Fruit fly (Drosophila melanogaster) whole organism, prepupa: Measurements from ENCODE around the gene CG12662.
A peak's percentile ranks its signal among the peaks of the same experiment; 100 is the strongest.

Experiments used
- Blimp-1 ChIP-seq: fragments of 200-800 bp; sonication (Bioruptor generic); optimal IDR thresholded peaks from 3 replicates; lab custom pipeline; 2017; ENCODE audit warnings: missing biosample characterization, missing genetic modification characterization, mild to moderate bottlenecking, moderate library complexity, missing genetic modification reagents
- CG10631 ChIP-seq: fragments of 200-800 bp; sonication (Bioruptor generic); optimal IDR thresholded peaks from 2 replicates; lab custom pipeline; 2016; ENCODE audit warnings: missing biosample characterization, missing genetic modification characterization
- CG10669 ChIP-seq: fragments of 200-800 bp; sonication (Bioruptor generic); optimal IDR thresholded peaks from 3 replicates; lab custom pipeline; 2018; ENCODE audit warnings: missing biosample characterization, mild to moderate bottlenecking, missing genetic modification characterization, moderate library complexity
- CG11294 ChIP-seq: fragments of 200-800 bp; sonication (Bioruptor generic); IDR thresholded peaks from 2 replicates; pipeline ENCODE4 v1.3.6; 2022; ENCODE audit warnings: missing biosample characterization, missing genetic modification characterization
- CG11762 ChIP-seq: fragments of 200-800 bp; sonication (Bioruptor generic); optimal IDR thresholded peaks from 3 replicates; lab custom pipeline; 2016; ENCODE audit warnings: missing biosample characterization, missing genetic modification characterization; ENCODE audit not compliant: insufficient read depth
- CG11902 ChIP-seq: fragments of 200-800 bp; sonication (Bioruptor generic); optimal IDR thresholded peaks from 3 replicates; lab custom pipeline; 2016; ENCODE audit warnings: missing biosample characterization, missing genetic modification characterization
- CG15336 ChIP-seq: fragments of 200-800 bp; sonication (Bioruptor generic); IDR thresholded peaks from 2 replicates; pipeline ENCODE4 v1.3.6; 2022; ENCODE audit warnings: missing biosample characterization, missing genetic modification characterization
- CG16779 ChIP-seq: fragments of 200-800 bp; sonication (Bioruptor generic); optimal IDR thresholded peaks from 3 replicates; lab custom pipeline; 2017; ENCODE audit warnings: missing biosample characterization, mild to moderate bottlenecking, missing genetic modification characterization
- CG3032 ChIP-seq: fragments of 200-800 bp; optimal IDR thresholded peaks from 2 replicates; lab custom pipeline; 2019; ENCODE audit warnings: missing biosample characterization, mild to moderate bottlenecking, missing genetic modification characterization, moderate library complexity
- CG31627 ChIP-seq: fragments of 200-800 bp; sonication (Bioruptor generic); optimal IDR thresholded peaks from 3 replicates; lab custom pipeline; 2016; ENCODE audit warnings: missing biosample characterization, missing genetic modification characterization
- CG32006 ChIP-seq: fragments of 200-800 bp; sonication (Bioruptor generic); optimal IDR thresholded peaks from 3 replicates; lab custom pipeline; 2017; ENCODE audit warnings: missing biosample characterization, mild to moderate bottlenecking, missing genetic modification characterization
- CG34406 ChIP-seq: fragments of 200-800 bp; sonication (Bioruptor generic); optimal IDR thresholded peaks from 3 replicates; lab custom pipeline; 2016; ENCODE audit warnings: missing biosample characterization, missing genetic modification characterization
- CG3919 ChIP-seq: fragments of 200-800 bp; sonication (Bioruptor generic); optimal IDR thresholded peaks from 3 replicates; lab custom pipeline; 2016; ENCODE audit warnings: missing biosample characterization, missing genetic modification characterization
- CG6276 ChIP-seq: fragments of 200-800 bp; sonication (Bioruptor generic); optimal IDR thresholded peaks from 2 replicates; lab custom pipeline; 2017; ENCODE audit warnings: missing biosample characterization, mild to moderate bottlenecking, missing genetic modification characterization
- CG6792 ChIP-seq: fragments of 200-800 bp; sonication (Bioruptor generic); optimal IDR thresholded peaks from 3 replicates; lab custom pipeline; 2016; ENCODE audit warnings: missing biosample characterization, missing genetic modification characterization
- CG6854 ChIP-seq: fragments of 200-800 bp; sonication (Bioruptor generic); optimal IDR thresholded peaks from 2 replicates; lab custom pipeline; 2017; ENCODE audit warnings: missing biosample characterization, mild to moderate bottlenecking, missing genetic modification characterization
- CG7368 ChIP-seq: fragments of 200-800 bp; sonication (Bioruptor generic); optimal IDR thresholded peaks from 3 replicates; lab custom pipeline; 2016; ENCODE audit warnings: missing biosample characterization, missing genetic modification characterization
- CG8119 ChIP-seq: fragments of 200-800 bp; sonication (Bioruptor generic); IDR thresholded peaks from 3 replicates; pipeline ENCODE4 v1.3.6; 2022; ENCODE audit warnings: missing biosample characterization, missing genetic modification characterization
- CG8319 ChIP-seq: fragments of 200-800 bp; sonication (Bioruptor generic); optimal IDR thresholded peaks from 3 replicates; lab custom pipeline; 2016; ENCODE audit warnings: missing biosample characterization, missing genetic modification characterization
- CG8632 ChIP-seq: fragments of 200-800 bp; sonication (Bioruptor generic); optimal IDR thresholded peaks from 3 replicates; lab custom pipeline; 2016; ENCODE audit warnings: missing biosample characterization, missing genetic modification characterization
- Eip75B ChIP-seq: fragments of 200-800 bp; sonication (Bioruptor generic); optimal IDR thresholded peaks from 3 replicates; lab custom pipeline; 2016; ENCODE audit warnings: missing biosample characterization, missing genetic modification characterization
- Eip78C ChIP-seq: fragments of 200-800 bp; sonication (Bioruptor generic); peaks from one replicate; lab custom pipeline; 2016; ENCODE audit warnings: missing biosample characterization, missing genetic modification characterization
- Eip93F ChIP-seq: fragments of 200-800 bp; sonication (Bioruptor generic); optimal IDR thresholded peaks from 2 replicates; lab custom pipeline; 2016; ENCODE audit warnings: missing biosample characterization, mild to moderate bottlenecking, missing genetic modification characterization
- Ets21C ChIP-seq: fragments of 200-800 bp; sonication (Bioruptor generic); optimal IDR thresholded peaks from 3 replicates; lab custom pipeline; 2016; ENCODE audit warnings: missing biosample characterization, missing genetic modification characterization
- Ets96B ChIP-seq: fragments of 200-800 bp; optimal IDR thresholded peaks from 2 replicates; lab custom pipeline; 2019; ENCODE audit warnings: missing biosample characterization, mild to moderate bottlenecking, missing genetic modification characterization, moderate library complexity
- Gug ChIP-seq: fragments of 200-800 bp; sonication (Bioruptor generic); IDR thresholded peaks from 2 replicates; pipeline ENCODE4 v1.3.6; 2022; ENCODE audit warnings: missing biosample characterization, missing genetic modification characterization
- Hr38 ChIP-seq: sonication (Bioruptor generic); optimal IDR thresholded peaks from 2 replicates; lab custom pipeline; 2016; ENCODE audit warnings: missing biosample characterization, missing genetic modification characterization
- Hr39 ChIP-seq: fragments of 200-800 bp; sonication (Bioruptor generic); optimal IDR thresholded peaks from 2 replicates; lab custom pipeline; 2016; ENCODE audit warnings: missing biosample characterization, missing genetic modification characterization
- Hr4 ChIP-seq: fragments of 200-800 bp; sonication (Bioruptor generic); optimal IDR thresholded peaks from 3 replicates; lab custom pipeline; 2016; ENCODE audit warnings: missing biosample characterization, missing genetic modification characterization
- Met ChIP-seq: fragments of 200-800 bp; sonication (Bioruptor generic); optimal IDR thresholded peaks from 3 replicates; lab custom pipeline; 2016; ENCODE audit warnings: missing biosample characterization, missing genetic modification characterization
- OdsH ChIP-seq: fragments of 200-800 bp; sonication (Bioruptor generic); optimal IDR thresholded peaks from 3 replicates; lab custom pipeline; 2016; ENCODE audit warnings: missing biosample characterization, missing genetic modification characterization
- Sox102F ChIP-seq: fragments of 200-800 bp; sonication (Bioruptor generic); optimal IDR thresholded peaks from 2 replicates; lab custom pipeline; 2016; ENCODE audit warnings: missing biosample characterization, mild to moderate bottlenecking, missing genetic modification characterization
- Sox15 ChIP-seq: fragments of 200-800 bp; sonication (Bioruptor generic); optimal IDR thresholded peaks from 3 replicates; lab custom pipeline; 2016; ENCODE audit warnings: missing biosample characterization, missing genetic modification characterization
- achi ChIP-seq: fragments of 200-800 bp; sonication (Bioruptor generic); optimal IDR thresholded peaks from 3 replicates; lab custom pipeline; 2016; ENCODE audit warnings: missing biosample characterization, missing genetic modification characterization
- acj6 ChIP-seq: fragments of 200-800 bp; sonication (Bioruptor generic); optimal IDR thresholded peaks from 3 replicates; lab custom pipeline; 2016; ENCODE audit warnings: missing biosample characterization, missing genetic modification characterization
- dac ChIP-seq: fragments of 200-800 bp; sonication (Bioruptor generic); optimal IDR thresholded peaks from 2 replicates; lab custom pipeline; 2017; ENCODE audit warnings: missing biosample characterization, mild to moderate bottlenecking, missing genetic modification characterization
- fd59A ChIP-seq: fragments of 200-800 bp; sonication (Bioruptor generic); optimal IDR thresholded peaks from 2 replicates; lab custom pipeline; 2017; ENCODE audit warnings: missing biosample characterization, mild to moderate bottlenecking, missing genetic modification characterization, missing genetic modification reagents
- fd85E ChIP-seq: fragments of 200-800 bp; sonication (Bioruptor generic); optimal IDR thresholded peaks from 3 replicates; lab custom pipeline; 2016; ENCODE audit warnings: missing biosample characterization, missing genetic modification characterization
- fkh ChIP-seq: fragments of 200-800 bp; sonication (Bioruptor generic); optimal IDR thresholded peaks from 3 replicates; lab custom pipeline; 2017; ENCODE audit warnings: missing biosample characterization, mild to moderate bottlenecking, missing genetic modification characterization, moderate library complexity
- net ChIP-seq: fragments of 200-800 bp; sonication (Bioruptor generic); optimal IDR thresholded peaks from 3 replicates; lab custom pipeline; 2016; ENCODE audit warnings: missing biosample characterization, missing genetic modification characterization
- pdm3 ChIP-seq: fragments of 200-800 bp; sonication (Bioruptor generic); optimal IDR thresholded peaks from 3 replicates; lab custom pipeline; 2016; ENCODE audit warnings: missing biosample characterization, missing genetic modification characterization
- salr ChIP-seq, 2 experiments: fragments of 200-800 bp; sonication (Bioruptor generic); optimal IDR thresholded peaks; 3 replicates each; lab custom pipeline; 2016 to 2018; ENCODE audit warnings: missing biosample characterization in 2 of 2, missing genetic modification characterization in 2 of 2, mild to moderate bottlenecking in 1 of 2
- spab ChIP-seq: fragments of 200-800 bp; sonication (Bioruptor generic); optimal IDR thresholded peaks from 2 replicates; lab custom pipeline; 2017; ENCODE audit warnings: missing biosample characterization, mild to moderate bottlenecking, missing genetic modification characterization, missing genetic modification reagents
- ss ChIP-seq, 2 experiments: fragments of 200-800 bp; sonication (Bioruptor generic); optimal IDR thresholded peaks; 2 replicates in 1 of 2; 3 replicates in 1 of 2; lab custom pipeline; 2017 to 2018; ENCODE audit warnings: mild to moderate bottlenecking in 2 of 2, missing biosample characterization in 2 of 2, missing genetic modification characterization in 2 of 2, moderate library complexity in 1 of 2
- svp ChIP-seq: fragments of 200-800 bp; sonication (Bioruptor generic); peaks from one replicate; lab custom pipeline; 2016; ENCODE audit warnings: missing biosample characterization, missing genetic modification characterization
- topi ChIP-seq: fragments of 200-800 bp; sonication (Bioruptor generic); optimal IDR thresholded peaks from 3 replicates; lab custom pipeline; 2016; ENCODE audit warnings: missing biosample characterization, missing genetic modification characterization

Gene CG12662

dm6 chrX:9004333-9004732 lies 20.1 kb upstream of the CG12662 start (continued):
- TF ChIP-seq OdsH (GFP tag; lab: Kevin White, UChicago) (peak; percentile 57), Hr38 (GFP tag; lab: Kevin White, UChicago) (no peak), Ets21C (GFP tag; lab: Kevin White, UChicago) (no peak), Ets96B (tag; lab: Kevin White, UChicago) (peak; percentile 41), Eip75B (GFP tag; lab: Kevin White, UChicago) (peak; percentile 4), CG6792 (GFP tag; lab: Kevin White, UChicago) (no peak), salr (GFP tag; optimal IDR thresholded peaks at IDR 0.05; lab: Kevin White, UChicago) (no peak), acj6 (GFP tag; lab: Kevin White, UChicago) (peak; percentile 23), ss (GFP tag; optimal IDR thresholded peaks at IDR 0.05; lab: Kevin White, UChicago) (peak in 1 of 2 experiments; percentile 51), CG8632 (GFP tag; lab: Kevin White, UChicago) (no peak), net (GFP tag; lab: Kevin White, UChicago) (no peak), CG3032 (tag; lab: Kevin White, UChicago) (peak; percentile 42), CG10631 (GFP tag; lab: Kevin White, UChicago) (peak; percentile 28), CG8319 (GFP tag; lab: Kevin White, UChicago) (peak; percentile 5), Sox15 (GFP tag; lab: Kevin White, UChicago) (no peak), CG32006 (GFP tag; lab: Kevin White, UChicago) (peak; percentile 42), Blimp-1 (GFP tag; lab: Kevin White, UChicago) (no peak), CG11902 (GFP tag; lab: Kevin White, UChicago) (no peak), CG11762 (no peak), svp (GFP tag; lab: Kevin White, UChicago) (peak; percentile 87), achi (peak; percentile 4), CG7368 (peak; percentile 11), CG34406 (GFP tag; lab: Kevin White, UChicago) (peak; percentile 18), topi (GFP tag; lab: Kevin White, UChicago) (peak; percentile 12), CG16779 (no peak), fkh (no peak), Eip78C (GFP tag; lab: Kevin White, UChicago) (peak; percentile 82), CG11294 (GFP tag; lab: Robert Waterston, UW) (no peak), CG6854 (GFP tag; lab: Kevin White, UChicago) (no peak)

dm6 chrX:8974203-8974602 lies 10.0 kb downstream of the CG12662 start, which contains the start of gene CG10962:
TSS of gene CG10962 (minus strand) at chrX:8974255.
- TF ChIP-seq CG6276 (GFP tag; lab: Kevin White, UChicago) (peak; percentile 26), spab (GFP tag; lab: Kevin White, UChicago) (peak; percentile 55), Eip78C (GFP tag; lab: Kevin White, UChicago) (peak; percentile 97), fd59A (GFP tag; lab: Kevin White, UChicago) (peak; percentile 53), CG3032 (tag; lab: Kevin White, UChicago) (peak; percentile 70), CG8119 (GFP tag; lab: Robert Waterston, UW) (peak; percentile 70), OdsH (GFP tag; lab: Kevin White, UChicago) (peak; percentile 76), CG31627 (GFP tag; lab: Kevin White, UChicago) (peak; percentile 91), CG8632 (GFP tag; lab: Kevin White, UChicago) (peak; percentile 73), dac (GFP tag; lab: Kevin White, UChicago) (no peak), svp (GFP tag; lab: Kevin White, UChicago) (peak; percentile 99), Ets96B (tag; lab: Kevin White, UChicago) (peak; percentile 58), Hr4 (GFP tag; lab: Kevin White, UChicago) (peak; percentile 74), Sox102F (GFP tag; lab: Kevin White, UChicago) (peak; percentile 88), Hr38 (GFP tag; lab: Kevin White, UChicago) (no peak), salr (GFP tag; optimal IDR thresholded peaks at IDR 0.05; lab: Kevin White, UChicago) (peak in 1 of 2 experiments; percentile 47), CG10631 (GFP tag; lab: Kevin White, UChicago) (peak; percentile 68), CG7368 (peak; percentile 77), Gug (GFP tag; lab: Robert Waterston, UW) (peak; percentile 60), CG11762 (peak; percentile 53), CG6792 (GFP tag; lab: Kevin White, UChicago) (peak; percentile 84), CG32006 (GFP tag; lab: Kevin White, UChicago) (peak; percentile 63), CG6854 (GFP tag; lab: Kevin White, UChicago) (peak; percentile 45), Met (GFP tag; lab: Kevin White, UChicago) (peak; percentile 91), CG11902 (GFP tag; lab: Kevin White, UChicago) (peak; percentile 73), fkh (no peak), CG10669 (GFP tag; lab: Kevin White, UChicago) (peak; percentile 74), CG3919 (GFP tag; lab: Kevin White, UChicago) (peak; percentile 76), pdm3 (peak; percentile 80), Hr39 (GFP tag; lab: Kevin White, UChicago) (peak; percentile 87), Eip75B (GFP tag; lab: Kevin White, UChicago) (peak; percentile 87), fd85E (peak; percentile 45), CG16779 (peak; percentile 49), acj6 (GFP tag; lab: Kevin White, UChicago) (peak; percentile 76), net (GFP tag; lab: Kevin White, UChicago) (peak; percentile 71), Eip93F (peak; percentile 76), ss (GFP tag; optimal IDR thresholded peaks at IDR 0.05; lab: Kevin White, UChicago) (peak; percentile 42 to 84), CG11294 (GFP tag; lab: Robert Waterston, UW) (peak; percentile 57), CG15336 (GFP tag; lab: Robert Waterston, UW) (peak; percentile 70)
